Fruit fly (Drosophila melanogaster) whole organism, prepupa: ENCODE results near the gene CG5171.

ENCODE experiments used
- Blimp-1 ChIP-seq: fragments of 200-800 bp; sonication (Bioruptor generic); optimal IDR thresholded peaks from 3 replicates; lab custom pipeline; 2017; ENCODE audit warnings: missing biosample characterization, missing genetic modification characterization, mild to moderate bottlenecking, moderate library complexity, missing genetic modification reagents
- CG10631 ChIP-seq: fragments of 200-800 bp; sonication (Bioruptor generic); optimal IDR thresholded peaks from 2 replicates; lab custom pipeline; 2016; ENCODE audit warnings: missing biosample characterization, missing genetic modification characterization
- CG10669 ChIP-seq: fragments of 200-800 bp; sonication (Bioruptor generic); optimal IDR thresholded peaks from 3 replicates; lab custom pipeline; 2018; ENCODE audit warnings: missing biosample characterization, mild to moderate bottlenecking, missing genetic modification characterization, moderate library complexity
- CG11294 ChIP-seq: fragments of 200-800 bp; sonication (Bioruptor generic); IDR thresholded peaks from 2 replicates; pipeline ENCODE4 v1.3.6; 2022; ENCODE audit warnings: missing biosample characterization, missing genetic modification characterization
- CG11762 ChIP-seq: fragments of 200-800 bp; sonication (Bioruptor generic); optimal IDR thresholded peaks from 3 replicates; lab custom pipeline; 2016; ENCODE audit warnings: missing biosample characterization, missing genetic modification characterization; ENCODE audit not compliant: insufficient read depth
- CG1621 ChIP-seq: fragments of 200-800 bp; sonication (Bioruptor generic); optimal IDR thresholded peaks from 3 replicates; lab custom pipeline; 2018; ENCODE audit warnings: missing biosample characterization, mild to moderate bottlenecking, missing genetic modification characterization
- CG16779 ChIP-seq: fragments of 200-800 bp; sonication (Bioruptor generic); optimal IDR thresholded peaks from 3 replicates; lab custom pipeline; 2017; ENCODE audit warnings: missing biosample characterization, mild to moderate bottlenecking, missing genetic modification characterization
- CG31627 ChIP-seq: fragments of 200-800 bp; sonication (Bioruptor generic); optimal IDR thresholded peaks from 3 replicates; lab custom pipeline; 2016; ENCODE audit warnings: missing biosample characterization, missing genetic modification characterization
- CG32006 ChIP-seq: fragments of 200-800 bp; sonication (Bioruptor generic); optimal IDR thresholded peaks from 3 replicates; lab custom pipeline; 2017; ENCODE audit warnings: missing biosample characterization, mild to moderate bottlenecking, missing genetic modification characterization
- CG4318 ChIP-seq: fragments of 200-800 bp; sonication (Bioruptor generic); optimal IDR thresholded peaks from 3 replicates; lab custom pipeline; 2017; ENCODE audit warnings: missing biosample characterization, mild to moderate bottlenecking, missing genetic modification characterization
- CG6163 ChIP-seq: fragments of 200-800 bp; sonication (Bioruptor generic); IDR thresholded peaks from 3 replicates; pipeline ENCODE4 v1.3.6; 2022; ENCODE audit warnings: missing biosample characterization, missing genetic modification characterization
- CG6276 ChIP-seq: fragments of 200-800 bp; sonication (Bioruptor generic); optimal IDR thresholded peaks from 2 replicates; lab custom pipeline; 2017; ENCODE audit warnings: missing biosample characterization, mild to moderate bottlenecking, missing genetic modification characterization
- CG6792 ChIP-seq: fragments of 200-800 bp; sonication (Bioruptor generic); optimal IDR thresholded peaks from 3 replicates; lab custom pipeline; 2016; ENCODE audit warnings: missing biosample characterization, missing genetic modification characterization
- CG6808 ChIP-seq: fragments of 200-800 bp; sonication (Bioruptor generic); optimal IDR thresholded peaks from 3 replicates; lab custom pipeline; 2017; ENCODE audit warnings: missing biosample characterization, missing genetic modification characterization, mild to moderate bottlenecking, moderate library complexity, missing genetic modification reagents
- CG6854 ChIP-seq: fragments of 200-800 bp; sonication (Bioruptor generic); optimal IDR thresholded peaks from 2 replicates; lab custom pipeline; 2017; ENCODE audit warnings: missing biosample characterization, mild to moderate bottlenecking, missing genetic modification characterization
- CG7368 ChIP-seq: fragments of 200-800 bp; sonication (Bioruptor generic); optimal IDR thresholded peaks from 3 replicates; lab custom pipeline; 2016; ENCODE audit warnings: missing biosample characterization, missing genetic modification characterization
- CG8319 ChIP-seq: fragments of 200-800 bp; sonication (Bioruptor generic); optimal IDR thresholded peaks from 3 replicates; lab custom pipeline; 2016; ENCODE audit warnings: missing biosample characterization, missing genetic modification characterization
- CG9139 ChIP-seq: fragments of 200-800 bp; sonication (Bioruptor generic); optimal IDR thresholded peaks from 3 replicates; lab custom pipeline; 2017; ENCODE audit warnings: missing biosample characterization, mild to moderate bottlenecking, missing genetic modification characterization
- Eip75B ChIP-seq: fragments of 200-800 bp; sonication (Bioruptor generic); optimal IDR thresholded peaks from 3 replicates; lab custom pipeline; 2016; ENCODE audit warnings: missing biosample characterization, missing genetic modification characterization
- Eip78C ChIP-seq: fragments of 200-800 bp; sonication (Bioruptor generic); peaks from one replicate; lab custom pipeline; 2016; ENCODE audit warnings: missing biosample characterization, missing genetic modification characterization
- Ets21C ChIP-seq: fragments of 200-800 bp; sonication (Bioruptor generic); optimal IDR thresholded peaks from 3 replicates; lab custom pipeline; 2016; ENCODE audit warnings: missing biosample characterization, missing genetic modification characterization
- Hr39 ChIP-seq: fragments of 200-800 bp; sonication (Bioruptor generic); optimal IDR thresholded peaks from 2 replicates; lab custom pipeline; 2016; ENCODE audit warnings: missing biosample characterization, missing genetic modification characterization
- Hr4 ChIP-seq: fragments of 200-800 bp; sonication (Bioruptor generic); optimal IDR thresholded peaks from 3 replicates; lab custom pipeline; 2016; ENCODE audit warnings: missing biosample characterization, missing genetic modification characterization
- Lpt ChIP-seq: fragments of 200-800 bp; sonication (Bioruptor generic); optimal IDR thresholded peaks from 3 replicates; lab custom pipeline; 2016; ENCODE audit warnings: missing biosample characterization, missing genetic modification characterization
- Smox ChIP-seq: fragments of 200-800 bp; sonication (Bioruptor generic); optimal IDR thresholded peaks from 3 replicates; lab custom pipeline; 2016; ENCODE audit warnings: missing biosample characterization, missing genetic modification characterization
- acj6 ChIP-seq: fragments of 200-800 bp; sonication (Bioruptor generic); optimal IDR thresholded peaks from 3 replicates; lab custom pipeline; 2016; ENCODE audit warnings: missing biosample characterization, missing genetic modification characterization
- cyc ChIP-seq: fragments of 200-800 bp; sonication (Bioruptor generic); optimal IDR thresholded peaks from 3 replicates; lab custom pipeline; 2016; ENCODE audit warnings: missing biosample characterization, missing genetic modification characterization
- dac ChIP-seq: fragments of 200-800 bp; sonication (Bioruptor generic); optimal IDR thresholded peaks from 2 replicates; lab custom pipeline; 2017; ENCODE audit warnings: missing biosample characterization, mild to moderate bottlenecking, missing genetic modification characterization
- eg ChIP-seq: fragments of 200-800 bp; sonication (Bioruptor generic); IDR thresholded peaks from 3 replicates; pipeline ENCODE4 v1.3.6; 2022; ENCODE audit warnings: missing biosample characterization, missing genetic modification characterization
- fd59A ChIP-seq: fragments of 200-800 bp; sonication (Bioruptor generic); optimal IDR thresholded peaks from 2 replicates; lab custom pipeline; 2017; ENCODE audit warnings: missing biosample characterization, mild to moderate bottlenecking, missing genetic modification characterization, missing genetic modification reagents
- fd85E ChIP-seq: fragments of 200-800 bp; sonication (Bioruptor generic); optimal IDR thresholded peaks from 3 replicates; lab custom pipeline; 2016; ENCODE audit warnings: missing biosample characterization, missing genetic modification characterization
- pdm3 ChIP-seq: fragments of 200-800 bp; sonication (Bioruptor generic); optimal IDR thresholded peaks from 3 replicates; lab custom pipeline; 2016; ENCODE audit warnings: missing biosample characterization, missing genetic modification characterization
- salr ChIP-seq, 2 experiments: fragments of 200-800 bp; sonication (Bioruptor generic); optimal IDR thresholded peaks; 3 replicates each; lab custom pipeline; 2016 to 2018; ENCODE audit warnings: missing biosample characterization in 2 of 2, missing genetic modification characterization in 2 of 2, mild to moderate bottlenecking in 1 of 2
- ss ChIP-seq, 2 experiments: fragments of 200-800 bp; sonication (Bioruptor generic); optimal IDR thresholded peaks; 2 replicates in 1 of 2; 3 replicates in 1 of 2; lab custom pipeline; 2017 to 2018; ENCODE audit warnings: mild to moderate bottlenecking in 2 of 2, missing biosample characterization in 2 of 2, missing genetic modification characterization in 2 of 2, moderate library complexity in 1 of 2
- svp ChIP-seq: fragments of 200-800 bp; sonication (Bioruptor generic); peaks from one replicate; lab custom pipeline; 2016; ENCODE audit warnings: missing biosample characterization, missing genetic modification characterization
- topi ChIP-seq: fragments of 200-800 bp; sonication (Bioruptor generic); optimal IDR thresholded peaks from 3 replicates; lab custom pipeline; 2016; ENCODE audit warnings: missing biosample characterization, missing genetic modification characterization
- vri ChIP-seq: fragments of 200-800 bp; sonication (Bioruptor generic); optimal IDR thresholded peaks from 3 replicates; lab custom pipeline; 2016; ENCODE audit warnings: missing biosample characterization, mild to moderate bottlenecking, missing genetic modification characterization

The CG5171 gene

dm6 chr2L:7358008-7358582 lies 43.0 kb upstream of the CG5171 start (continued):
- TF ChIP-seq svp = peak; percentile 97
- peak; percentile 96 for TF ChIP-seq CG6163 (GFP tag; lab: Robert Waterston, UW)
- peak; percentile 89 for TF ChIP-seq CG6854
- peak; percentile 96 for TF ChIP-seq fd59A (GFP tag; lab: Kevin White, UChicago)
- TF ChIP-seq dac (GFP tag; lab: Kevin White, UChicago) = no peak
- peak; percentile 96 for TF ChIP-seq CG10669 (GFP tag; lab: Kevin White, UChicago)
- peak; percentile 78 for TF ChIP-seq CG11762
- TF ChIP-seq acj6 (GFP tag; lab: Kevin White, UChicago) = peak; percentile 93
- TF ChIP-seq pdm3 (GFP tag; lab: Kevin White, UChicago) = peak; percentile 91
- TF ChIP-seq topi = peak; percentile 94
- peak; percentile 84 for TF ChIP-seq Ets21C (GFP tag; lab: Kevin White, UChicago)
- peak; percentile 97 for TF ChIP-seq CG9139 (GFP tag; lab: Kevin White, UChicago)
- TF ChIP-seq CG16779 = peak; percentile 86
- peak; percentile 66 for TF ChIP-seq Blimp-1 (GFP tag; lab: Kevin White, UChicago)
- peak; percentile 95 for TF ChIP-seq CG10631 (GFP tag; lab: Kevin White, UChicago)
- peak; percentile 93 for TF ChIP-seq cyc (GFP tag; lab: Kevin White, UChicago)
- peak; percentile 97 for TF ChIP-seq CG1621
- TF ChIP-seq CG6276 (GFP tag; lab: Kevin White, UChicago) = peak; percentile 57
- peak; percentile 98 for TF ChIP-seq CG6808 (GFP tag; lab: Kevin White, UChicago)
- TF ChIP-seq vri (GFP tag; lab: Kevin White, UChicago) = peak; percentile 92
- TF ChIP-seq CG31627 (GFP tag; lab: Kevin White, UChicago) = peak; percentile 90
- peak; percentile 61 for TF ChIP-seq Hr4
- TF ChIP-seq fd85E (GFP tag; lab: Kevin White, UChicago) = peak; percentile 60
- TF ChIP-seq Hr39 (GFP tag; lab: Kevin White, UChicago) = peak; percentile 91
- TF ChIP-seq Eip75B = peak; percentile 95

DNA sequence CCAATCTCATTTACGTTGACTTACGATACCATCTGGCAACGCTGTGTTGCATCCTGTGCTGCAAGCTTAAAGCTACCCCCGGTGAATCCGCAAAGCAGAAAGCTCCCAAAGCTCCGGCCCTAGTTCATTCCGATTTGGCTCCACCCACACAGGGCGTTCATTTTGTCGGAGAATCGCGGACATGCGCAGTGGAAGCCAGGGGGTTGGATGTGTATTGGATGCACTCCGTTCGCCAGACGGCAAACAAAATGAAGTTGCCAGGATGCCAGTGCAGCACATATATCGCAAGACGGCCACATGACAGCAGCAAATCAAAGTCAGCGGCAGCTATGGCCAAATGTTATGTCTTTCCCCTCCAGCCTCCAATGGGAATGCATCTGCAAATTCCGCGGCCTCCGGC lies 42.3 kb upstream of the CG5171 start:
- no peak for TF ChIP-seq CG6276 (GFP tag; lab: Kevin White, UChicago)
- no peak for TF ChIP-seq fd85E (GFP tag; lab: Kevin White, UChicago)
- no peak for TF ChIP-seq CG6163 (GFP tag; lab: Robert Waterston, UW)
- no peak for TF ChIP-seq Ets21C (GFP tag; lab: Kevin White, UChicago)
- no peak for TF ChIP-seq Blimp-1 (GFP tag; lab: Kevin White, UChicago)
- no peak for TF ChIP-seq CG7368 (GFP tag; lab: Kevin White, UChicago)
- no peak for TF ChIP-seq CG11762
- TF ChIP-seq CG8319 (GFP tag; lab: Kevin White, UChicago) = no peak
- TF ChIP-seq CG6792 (GFP tag; lab: Kevin White, UChicago) = no peak
- TF ChIP-seq eg (GFP tag; lab: Robert Waterston, UW) = no peak
- TF ChIP-seq Eip78C (GFP tag; lab: Kevin White, UChicago) = no peak
- TF ChIP-seq Lpt (GFP tag; lab: Kevin White, UChicago) = no peak
- no peak for TF ChIP-seq CG11294 (GFP tag; lab: Robert Waterston, UW)
- no peak for TF ChIP-seq Eip75B
- TF ChIP-seq Smox (GFP tag; lab: Kevin White, UChicago) = no peak
- no peak for TF ChIP-seq CG4318
- TF ChIP-seq pdm3 (GFP tag; lab: Kevin White, UChicago) = no peak
- TF ChIP-seq ss (GFP tag; optimal IDR thresholded peaks at IDR 0.05; lab: Kevin White, UChicago) = no peak
- TF ChIP-seq CG32006 (GFP tag; lab: Kevin White, UChicago) = no peak

DNA sequence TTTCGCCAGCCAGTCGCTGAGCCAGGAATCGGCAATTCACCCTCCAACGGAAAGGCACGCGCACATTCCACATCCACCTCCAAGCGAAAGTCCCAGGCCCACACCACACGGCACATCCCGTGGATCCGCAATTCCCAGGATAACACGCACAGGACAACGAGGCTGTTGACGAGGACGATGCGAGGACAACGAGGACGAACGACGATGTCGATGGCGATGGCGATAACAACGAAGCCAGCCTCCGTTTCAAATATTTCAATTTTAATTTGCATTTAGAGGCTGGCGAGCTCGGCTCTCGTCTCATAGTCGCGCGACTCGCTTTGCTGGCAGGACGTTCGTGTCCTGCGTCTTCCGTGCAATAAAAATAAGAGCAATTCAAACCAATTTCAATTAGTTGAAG lies 38.1 kb upstream of the CG5171 start, which contains the start of gene Wnt10:
Gene Wnt10, plus strand, starts transcription at position 301 of the 400 bp plus-strand sequence.
- TF ChIP-seq salr (GFP tag; optimal IDR thresholded peaks at IDR 0.05; lab: Kevin White, UChicago) (no peak), Smox (GFP tag; lab: Kevin White, UChicago) (no peak), CG11762 (no peak), Eip75B (no peak)
